Comparison of ENCODE assay signal across 2 fruit fly cellular contexts in the genomic region with DNA sequence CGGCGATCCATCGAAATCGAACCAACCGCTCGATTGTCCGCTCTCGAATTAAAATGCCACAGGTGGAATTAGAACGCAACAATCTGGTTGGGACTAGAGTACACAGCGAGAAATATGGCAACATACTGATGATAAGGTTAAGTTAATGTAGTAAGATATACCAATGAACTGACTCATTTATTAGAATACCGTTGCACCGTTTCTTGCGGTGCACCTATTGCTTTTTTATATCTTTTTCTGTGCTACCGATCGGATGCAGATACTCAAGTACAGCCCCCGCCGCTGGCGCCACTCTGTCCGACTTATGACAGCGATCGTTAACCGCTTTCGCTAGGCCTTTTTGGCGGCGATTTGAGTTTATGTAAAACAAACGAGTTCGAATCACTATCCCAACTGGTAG.
TF ChIP-seq lines count a peak whose summit lies in the region.

No protein-coding gene starts in this region.

TF ChIP-seq in whole organism, embryonic, 481 proteins besides CTCF, POLR2A, EP300 and RAD21 (continued from another document and continues in another):
- TF ChIP-seq pan (optimal IDR thresholded peaks at IDR 0.05; lab: Kevin White, UChicago) (no peak), pan (GFP tag; optimal IDR thresholded peaks at IDR 0.05 in 1 of 2, IDR thresholded peaks at IDR 0.05 in 1 of 2) (peak in 1 of 2 experiments; percentile 11), CG2875 (GFP tag; optimal IDR thresholded peaks at IDR 0.05; lab: Kevin White, UChicago) (no peak), CG31224 (GFP tag; IDR thresholded peaks at IDR 0.05; lab: Robert Waterston, UW) (no peak), E2f2 (GFP tag; IDR thresholded peaks at IDR 0.05; lab: Robert Waterston, UW) (peak; percentile 20; the same call in 1 of the 2 replicates), CG17361 (GFP tag; IDR thresholded peaks at IDR 0.05; lab: Robert Waterston, UW) (no peak), Optix (GFP tag; IDR thresholded peaks at IDR 0.05; lab: Robert Waterston, UW) (0 out of 3 replicates have a peak, but pooled peaks have one; percentile 33), E2f1 (GFP tag; IDR thresholded peaks at IDR 0.05; lab: Robert Waterston, UW) (no peak), gem (tag; optimal IDR thresholded peaks at IDR 0.05; lab: Kevin White, UChicago) (peak; percentile 19), CG4424 (GFP tag; optimal IDR thresholded peaks at IDR 0.05; lab: Kevin White, UChicago) (no peak), pita (GFP tag; optimal IDR thresholded peaks at IDR 0.05; lab: Kevin White, UChicago) (no peak), ci (GFP tag; IDR thresholded peaks at IDR 0.05; lab: Robert Waterston, UW) (0 out of 3 replicates have a peak, but pooled peaks have one; percentile 44), CG2712 (tag; optimal IDR thresholded peaks at IDR 0.05; lab: Kevin White, UChicago) (peak; percentile 4), Drgx (GFP tag; IDR thresholded peaks at IDR 0.05; lab: Robert Waterston, UW) (peak; percentile 70), CG15269 (tag; optimal IDR thresholded peaks at IDR 0.05; lab: Kevin White, UChicago) (peak; percentile 8), wor (GFP tag; IDR thresholded peaks at IDR 0.05; lab: Robert Waterston, UW) (no peak), dmrt11E (tag; optimal IDR thresholded peaks at IDR 0.05; lab: Kevin White, UChicago) (no peak), Hr51 (GFP tag; optimal IDR thresholded peaks at IDR 0.05; lab: Kevin White, UChicago) (peak in 1 of 2 experiments; percentile 30), CG17385 (GFP tag; optimal IDR thresholded peaks at IDR 0.05; lab: Kevin White, UChicago) (peak; percentile 2), TFAM (GFP tag; optimal IDR thresholded peaks at IDR 0.05; lab: Kevin White, UChicago) (no peak), ato (GFP tag; IDR thresholded peaks at IDR 0.05; lab: Robert Waterston, UW; ENCODE audit: partially characterized antibody) (no peak), CG12236 (GFP tag; optimal IDR thresholded peaks at IDR 0.05; lab: Kevin White, UChicago) (no peak), CG3407 (GFP tag; optimal IDR thresholded peaks at IDR 0.05; lab: Kevin White, UChicago) (no peak), CG30403 (GFP tag; optimal IDR thresholded peaks at IDR 0.05; lab: Kevin White, UChicago) (peak; percentile 18), tna (GFP tag; IDR thresholded peaks at IDR 0.05; lab: Robert Waterston, UW; ENCODE audit: partially characterized antibody) (no peak), repo (GFP tag; optimal IDR thresholded peaks at IDR 0.05; lab: Kevin White, UChicago) (no peak), Lim3 (GFP tag; IDR thresholded peaks at IDR 0.05; lab: Robert Waterston, UW) (no peak), dmrt99B (tag; optimal IDR thresholded peaks at IDR 0.05; lab: Kevin White, UChicago) (peak; percentile 23), grau (tag; optimal IDR thresholded peaks at IDR 0.05; lab: Kevin White, UChicago) (peak; percentile 28), az2 (GFP tag; optimal IDR thresholded peaks at IDR 0.05; lab: Kevin White, UChicago) (no peak), CG34224 (GFP tag; IDR thresholded peaks at IDR 0.05; lab: Robert Waterston, UW; ENCODE audit: partially characterized antibody) (no peak), phol (tag; optimal IDR thresholded peaks at IDR 0.05; lab: Kevin White, UChicago) (peak; percentile 28), lmd (GFP tag; IDR thresholded peaks at IDR 0.05; lab: Robert Waterston, UW) (no peak), CG14441 (GFP tag; IDR thresholded peaks at IDR 0.05; lab: Robert Waterston, UW) (no peak), h (optimal IDR thresholded peaks at IDR 0.05; lab: Kevin White, UChicago) (no peak), CG18599 (GFP tag; optimal IDR thresholded peaks at IDR 0.05; lab: Kevin White, UChicago) (no peak), esg (GFP tag; conservative IDR thresholded peaks at IDR 0.05; lab: Robert Waterston, UW) (no peak), CG4328 (GFP tag; optimal IDR thresholded peaks at IDR 0.05; lab: Kevin White, UChicago) (no peak), Sox100B (GFP tag; optimal IDR thresholded peaks at IDR 0.05; lab: Kevin White, UChicago) (no peak), Dip2 (GFP tag; IDR thresholded peaks at IDR 0.05; lab: Robert Waterston, UW) (no peak), CG15514 (GFP tag; optimal IDR thresholded peaks at IDR 0.05; lab: Kevin White, UChicago) (no peak), gsb-n (tag; optimal IDR thresholded peaks at IDR 0.05; lab: Kevin White, UChicago) (no peak), bsh (GFP tag; optimal IDR thresholded peaks at IDR 0.05; lab: Kevin White, UChicago) (peak in 1 of 2 experiments; percentile 37), Ada2b (GFP tag; IDR thresholded peaks at IDR 0.05; lab: Robert Waterston, UW) (no peak), Dad (GFP tag; optimal IDR thresholded peaks at IDR 0.05; lab: Kevin White, UChicago) (no peak), pho (GFP tag; optimal IDR thresholded peaks at IDR 0.05; lab: Kevin White, UChicago) (no peak), fd102C (GFP tag; optimal IDR thresholded peaks at IDR 0.05; lab: Kevin White, UChicago) (no peak), Pdp1 (GFP tag; optimal IDR thresholded peaks at IDR 0.05; lab: Kevin White, UChicago) (peak in 1 of 2 experiments; percentile 23), CG10366 (GFP tag; IDR thresholded peaks at IDR 0.05; lab: Robert Waterston, UW) (peak; percentile 33; the same call in 1 of the 2 replicates), fd96Cb (tag; optimal IDR thresholded peaks at IDR 0.05; lab: Kevin White, UChicago) (no peak), Hsf (GFP tag; optimal IDR thresholded peaks at IDR 0.05; lab: Kevin White, UChicago) (peak; percentile 33), CG4360 (GFP tag; IDR thresholded peaks at IDR 0.05; lab: Robert Waterston, UW) (no peak), ac (GFP tag; optimal IDR thresholded peaks at IDR 0.05; lab: Kevin White, UChicago) (no peak), Xbp1 (GFP tag; optimal IDR thresholded peaks at IDR 0.05; lab: Kevin White, UChicago) (peak; percentile 42), CG11695 (GFP tag; IDR thresholded peaks at IDR 0.05; lab: Robert Waterston, UW) (no peak), zfh2 (GFP tag; optimal IDR thresholded peaks at IDR 0.05; lab: Kevin White, UChicago) (peak; percentile 8), sens-2 (GFP tag; IDR thresholded peaks at IDR 0.05; lab: Robert Waterston, UW) (0 out of 2 replicates have a peak, but pooled peaks have one; percentile 35), CG2199 (GFP tag; IDR thresholded peaks at IDR 0.05; lab: Robert Waterston, UW) (no peak), stc (GFP tag; IDR thresholded peaks at IDR 0.05; lab: Robert Waterston, UW) (no peak), vnd (GFP tag; IDR thresholded peaks at IDR 0.05; lab: Robert Waterston, UW; ENCODE audit: partially characterized antibody) (no peak), Trl (optimal IDR thresholded peaks at IDR 0.05; lab: Kevin White, UChicago) (no peak), Trl (GFP tag; optimal IDR thresholded peaks at IDR 0.05; lab: Kevin White, UChicago) (no peak), CG12391 (tag; optimal IDR thresholded peaks at IDR 0.05; lab: Kevin White, UChicago) (peak; percentile 19), vvl (GFP tag; IDR thresholded peaks at IDR 0.05; lab: Robert Waterston, UW) (peak; percentile 31; the same call in 1 of the 2 replicates)

TF ChIP-seq in whole organism, prepupa, 60 proteins besides CTCF, POLR2A, EP300 and RAD21 (continued from another document):
- peak; percentile 65 for TF ChIP-seq CG4318 (GFP tag; optimal IDR thresholded peaks at IDR 0.05; lab: Kevin White, UChicago)
- TF ChIP-seq ss (GFP tag; optimal IDR thresholded peaks at IDR 0.05; lab: Kevin White, UChicago), result no peak
- TF ChIP-seq fd59A (GFP tag; optimal IDR thresholded peaks at IDR 0.05; lab: Kevin White, UChicago), result peak; percentile 7
- no peak for TF ChIP-seq vri (GFP tag; optimal IDR thresholded peaks at IDR 0.05; lab: Kevin White, UChicago)
- TF ChIP-seq pdm3 (GFP tag; optimal IDR thresholded peaks at IDR 0.05; lab: Kevin White, UChicago), result peak; percentile 39
- peak; percentile 18 for TF ChIP-seq svp (GFP tag; lab: Kevin White, UChicago)
- TF ChIP-seq lz (GFP tag; optimal IDR thresholded peaks at IDR 0.05; lab: Kevin White, UChicago), result no peak
- peak; percentile 26 for TF ChIP-seq Sox14 (GFP tag; optimal IDR thresholded peaks at IDR 0.05; lab: Kevin White, UChicago)
- TF ChIP-seq CG10631 (GFP tag; optimal IDR thresholded peaks at IDR 0.05; lab: Kevin White, UChicago), result peak; percentile 16
- TF ChIP-seq CG11294 (GFP tag; IDR thresholded peaks at IDR 0.05; lab: Robert Waterston, UW), result peak; percentile 70
- peak; percentile 65 for TF ChIP-seq Gug (GFP tag; IDR thresholded peaks at IDR 0.05; lab: Robert Waterston, UW)
- TF ChIP-seq CG3919 (GFP tag; optimal IDR thresholded peaks at IDR 0.05; lab: Kevin White, UChicago), result peak; percentile 38
- no peak for TF ChIP-seq CG16779 (tag; optimal IDR thresholded peaks at IDR 0.05; lab: Kevin White, UChicago)
- no peak for TF ChIP-seq Sox15 (GFP tag; optimal IDR thresholded peaks at IDR 0.05; lab: Kevin White, UChicago)
- TF ChIP-seq Lpt (GFP tag; optimal IDR thresholded peaks at IDR 0.05; lab: Kevin White, UChicago), result peak; percentile 50
- TF ChIP-seq fd85E (GFP tag; optimal IDR thresholded peaks at IDR 0.05; lab: Kevin White, UChicago), result no peak
- TF ChIP-seq Eip93F (GFP tag; optimal IDR thresholded peaks at IDR 0.05; lab: Kevin White, UChicago), result no peak
- no peak for TF ChIP-seq CG6854 (GFP tag; optimal IDR thresholded peaks at IDR 0.05; lab: Kevin White, UChicago)
- TF ChIP-seq OdsH (GFP tag; optimal IDR thresholded peaks at IDR 0.05; lab: Kevin White, UChicago), result peak; percentile 59
